Worm (Caenorhabditis elegans) whole organism, late embryonic: Measurements from ENCODE around the gene C29F3.7.

Source experiments
- C38D4.7 ChIP-seq: fragments of 200-800 bp; sonication (Bioruptor generic); optimal IDR thresholded peaks from 2 replicates; lab custom pipeline; 2018; ENCODE audit warnings: mild to moderate bottlenecking, missing genetic modification characterization, moderate library complexity, missing compliant biosample characterization
- K02D7.2 ChIP-seq: sonication (generic microtip); optimal IDR thresholded peaks from 2 replicates; lab custom pipeline; 2017; ENCODE audit warnings: mild to moderate bottlenecking, missing genetic modification characterization, missing compliant biosample characterization
- K09A11.1 ChIP-seq: sonication (generic microtip); optimal IDR thresholded peaks from 2 replicates; lab custom pipeline; 2017; ENCODE audit warnings: antibody characterized with exemption, mild to moderate bottlenecking, missing genetic modification characterization, missing compliant biosample characterization; ENCODE audit not compliant: insufficient read depth
- ahr-1 ChIP-seq: sonication (generic microtip); optimal IDR thresholded peaks from 2 replicates; lab custom pipeline; 2016; ENCODE audit warnings: missing genetic modification characterization, missing compliant biosample characterization
- ama-1 ChIP-seq: fragments of 150-350 bp; optimal IDR thresholded peaks from 2 replicates; lab custom pipeline; 2014
- ceh-14 ChIP-seq: sonication (generic microtip); optimal IDR thresholded peaks from 2 replicates; lab custom pipeline; 2016; ENCODE audit warnings: missing genotype, missing genetic modification characterization, missing compliant biosample characterization
- ceh-19 ChIP-seq: fragments of 200-800 bp; sonication (Bioruptor generic); optimal IDR thresholded peaks from 2 replicates; lab custom pipeline; 2018; ENCODE audit warnings: mild to moderate bottlenecking, missing genetic modification characterization, missing compliant biosample characterization
- ceh-2 ChIP-seq: sonication (generic microtip); optimal IDR thresholded peaks from 2 replicates; lab custom pipeline; 2016; ENCODE audit warnings: missing genotype, missing genetic modification characterization, missing compliant biosample characterization
- ceh-24 ChIP-seq: sonication (generic microtip); optimal IDR thresholded peaks from 2 replicates; lab custom pipeline; 2016; ENCODE audit warnings: mild to moderate bottlenecking, missing genetic modification characterization, missing compliant biosample characterization
- ceh-30 ChIP-seq: fragments of 150-350 bp; optimal IDR thresholded peaks from 2 replicates; lab custom pipeline; 2014; ENCODE audit warnings: missing biosample characterization, missing genetic modification characterization
- ceh-34 ChIP-seq: sonication (generic microtip); optimal IDR thresholded peaks from 2 replicates; lab custom pipeline; 2016; ENCODE audit warnings: mild to moderate bottlenecking, missing genetic modification characterization, missing compliant biosample characterization
- ceh-6 ChIP-seq: fragments of 200-800 bp; sonication (Bioruptor generic); optimal IDR thresholded peaks from 2 replicates; lab custom pipeline; 2018; ENCODE audit warnings: mild to moderate bottlenecking, missing genetic modification characterization, missing compliant biosample characterization
- ceh-9 ChIP-seq: sonication (generic microtip); optimal IDR thresholded peaks from 2 replicates; lab custom pipeline; 2016; ENCODE audit warnings: mild to moderate bottlenecking, missing genetic modification characterization, inconsistent platforms, missing compliant biosample characterization
- dmd-4 ChIP-seq: sonication (generic microtip); optimal IDR thresholded peaks from 2 replicates; lab custom pipeline; 2016; ENCODE audit warnings: borderline replicate concordance, missing genetic modification characterization, missing compliant biosample characterization
- elt-2 ChIP-seq: sonication (generic microtip); optimal IDR thresholded peaks from 2 replicates; lab custom pipeline; 2016; ENCODE audit warnings: missing genetic modification reagents, missing genetic modification characterization, missing compliant biosample characterization
- elt-4 ChIP-seq: sonication (generic microtip); optimal IDR thresholded peaks from 2 replicates; lab custom pipeline; 2016; ENCODE audit warnings: missing genetic modification characterization, missing compliant biosample characterization
- fkh-10 ChIP-seq: fragments of 150-350 bp; optimal IDR thresholded peaks from 2 replicates; lab custom pipeline; 2014; ENCODE audit warnings: missing biosample characterization, missing genetic modification reagents, missing genetic modification characterization
- fkh-6 ChIP-seq: sonication (generic microtip); optimal IDR thresholded peaks from 2 replicates; lab custom pipeline; 2016; ENCODE audit warnings: missing genetic modification characterization, missing compliant biosample characterization
- hlh-6 ChIP-seq: sonication (generic microtip); optimal IDR thresholded peaks from 2 replicates; lab custom pipeline; 2016; ENCODE audit warnings: missing genotype, missing genetic modification characterization, missing compliant biosample characterization
- hlh-8 ChIP-seq: sonication (generic microtip); optimal IDR thresholded peaks from 2 replicates; lab custom pipeline; 2016; ENCODE audit warnings: missing genotype, missing genetic modification characterization, missing compliant biosample characterization
- lim-6 ChIP-seq: sonication (generic microtip); optimal IDR thresholded peaks from 2 replicates; lab custom pipeline; 2016; ENCODE audit warnings: missing genetic modification characterization, missing compliant biosample characterization
- nfya-1 ChIP-seq: sonication (generic microtip); optimal IDR thresholded peaks from 2 replicates; lab custom pipeline; 2017; ENCODE audit warnings: missing genetic modification characterization, mild to moderate bottlenecking, missing compliant biosample characterization, antibody characterized with exemption, moderate library complexity
- nhr-11 ChIP-seq: fragments of 150-350 bp; optimal IDR thresholded peaks from 2 replicates; lab custom pipeline; 2014; ENCODE audit warnings: missing biosample characterization, missing genetic modification characterization
- nhr-232 ChIP-seq: sonication (generic microtip); optimal IDR thresholded peaks from 2 replicates; lab custom pipeline; 2016; ENCODE audit warnings: missing genetic modification characterization, missing compliant biosample characterization
- pag-3 ChIP-seq: sonication (generic microtip); optimal IDR thresholded peaks from 2 replicates; lab custom pipeline; 2016; ENCODE audit warnings: missing compliant biosample characterization, missing genetic modification characterization, borderline replicate concordance
- pax-1 ChIP-seq: fragments of 150-350 bp; optimal IDR thresholded peaks from 2 replicates; lab custom pipeline; 2014; ENCODE audit warnings: missing biosample characterization, missing genetic modification characterization
- pha-4 ChIP-seq: fragments of 150-350 bp; optimal IDR thresholded peaks from 2 replicates; lab custom pipeline; 2018; ENCODE audit warnings: missing biosample characterization, missing genetic modification reagents, missing genetic modification characterization
- pros-1 ChIP-seq: fragments of 150-350 bp; optimal IDR thresholded peaks from 2 replicates; lab custom pipeline; 2014; ENCODE audit warnings: missing biosample characterization, missing genetic modification reagents, missing genetic modification characterization
- ref-2 ChIP-seq: sonication (generic microtip); optimal IDR thresholded peaks from 2 replicates; lab custom pipeline; 2016; ENCODE audit warnings: missing genetic modification characterization, missing compliant biosample characterization
- rnt-1 ChIP-seq: sonication (generic microtip); optimal IDR thresholded peaks from 2 replicates; lab custom pipeline; 2016; ENCODE audit warnings: missing genetic modification characterization, missing compliant biosample characterization
- sdc-2 ChIP-seq: sonication (generic microtip); optimal IDR thresholded peaks from 2 replicates; lab custom pipeline; 2016; ENCODE audit warnings: missing genotype, missing genetic modification characterization, missing compliant biosample characterization
- tbx-2 ChIP-seq: sonication (generic microtip); optimal IDR thresholded peaks from 2 replicates; lab custom pipeline; 2016; ENCODE audit warnings: missing genetic modification characterization, missing compliant biosample characterization
- unc-3 ChIP-seq, 2 experiments: fragments of 200-800 bp in 1 of 2; sonication (Bioruptor generic) in 1 of 2; sonication (generic microtip) in 1 of 2; conservative IDR thresholded peaks in 1 of 2; optimal IDR thresholded peaks in 1 of 2; 2 replicates each; pipeline versions ENCODE4 v1.3.6 to Lab custom; 2016 to 2022; ENCODE audit warnings: missing compliant biosample characterization in 2 of 2, missing genetic modification characterization in 2 of 2, missing genetic modification reagents in 1 of 2
- unc-42 ChIP-seq: sonication (generic microtip); optimal IDR thresholded peaks from 2 replicates; lab custom pipeline; 2016; ENCODE audit warnings: missing genotype, missing genetic modification characterization, missing compliant biosample characterization
- unc-86 ChIP-seq: sonication (generic microtip); optimal IDR thresholded peaks from 2 replicates; lab custom pipeline; 2016; ENCODE audit warnings: missing genetic modification characterization, missing compliant biosample characterization

The C29F3.7 gene

ce11 chrV:15384733-15385132, 30.0 kb downstream of the C29F3.7 start, which contains the start of gene str-102:
TSS of gene str-102 (plus strand) at chrV:15385033.
- TF ChIP-seq fkh-6 (tag; lab: Kevin White, UChicago) = no peak
- no peak for TF ChIP-seq hlh-6 (tag; lab: Kevin White, UChicago)
- no peak for TF ChIP-seq elt-2 (tag; lab: Kevin White, UChicago)
- no peak for TF ChIP-seq tbx-2 (tag; lab: Kevin White, UChicago)
- TF ChIP-seq ceh-9 = no peak
- no peak for TF ChIP-seq fkh-10
- TF ChIP-seq ceh-6 (GFP tag; lab: Kevin White, UChicago) = no peak
- no peak for TF ChIP-seq ahr-1 (tag; lab: Kevin White, UChicago)
- TF ChIP-seq C38D4.7 (GFP tag; lab: Kevin White, UChicago) = no peak
- TF ChIP-seq sdc-2 = no peak
- no peak for TF ChIP-seq nhr-11 (tag; lab: Kevin White, UChicago)
- TF ChIP-seq unc-42 (tag; lab: Kevin White, UChicago) = no peak
- TF ChIP-seq nhr-232 (tag; lab: Kevin White, UChicago) = no peak
- TF ChIP-seq pag-3 (tag; lab: Kevin White, UChicago) = no peak
- TF ChIP-seq K02D7.2 = no peak
- no peak for TF ChIP-seq unc-3 (GFP tag; conservative IDR thresholded peaks at IDR 0.05; lab: Robert Waterston, UW)
- no peak for TF ChIP-seq unc-3 (tag; optimal IDR thresholded peaks at IDR 0.05; lab: Kevin White, UChicago)
- no peak for TF ChIP-seq nfya-1
- no peak for TF ChIP-seq K09A11.1
- no peak for TF ChIP-seq lim-6
- TF ChIP-seq ceh-30 (tag; lab: Kevin White, UChicago) = no peak

- peak; percentile 7 for TF ChIP-seq elt-2 (tag; lab: Kevin White, UChicago)
- no peak for TF ChIP-seq elt-4 (tag; lab: Kevin White, UChicago)
- TF ChIP-seq, all 69 proteins: peak for 1
Observed at ce11 chrV:15388820-15389384, 34.2 kb downstream of the C29F3.7 start, which contains the start of gene srh-170. TSS of gene srh-170 (minus strand) at chrV:15388870.

ce11 chrV:15392064-15392463, 37.4 kb downstream of the C29F3.7 start:
- TF ChIP-seq ceh-2 (no peak), nhr-232 (tag; lab: Kevin White, UChicago) (no peak), pax-1 (no peak), ref-2 (tag; lab: Kevin White, UChicago) (no peak), unc-42 (tag; lab: Kevin White, UChicago) (peak; percentile 17), elt-2 (tag; lab: Kevin White, UChicago) (no peak), K02D7.2 (no peak)

- TF ChIP-seq ceh-24 (tag; lab: Kevin White, UChicago) = no peak
- no peak for TF ChIP-seq ref-2 (tag; lab: Kevin White, UChicago)
- TF ChIP-seq hlh-8 = no peak
- TF ChIP-seq lim-6 = no peak
- no peak for TF ChIP-seq pros-1 (tag; lab: Kevin White, UChicago)
- TF ChIP-seq ceh-34 (tag; lab: Kevin White, UChicago) = no peak
- no peak for TF ChIP-seq rnt-1
- no peak for TF ChIP-seq elt-2 (tag; lab: Kevin White, UChicago)
- TF ChIP-seq ama-1 (lab: Kevin White, UChicago) = no peak
- no peak for TF ChIP-seq ceh-19 (GFP tag; lab: Kevin White, UChicago)
- no peak for TF ChIP-seq hlh-6 (tag; lab: Kevin White, UChicago)
- TF ChIP-seq, all 69 proteins: peak for 0
Observed at ce11 chrV:15394906-15395305, 40.2 kb downstream of the C29F3.7 start, which contains the start of gene T06E6.1. TSS of gene T06E6.1 (minus strand) at chrV:15394961.

ce11 chrV:15395347-15395746, 40.6 kb downstream of the C29F3.7 start, which contains the start of gene cyb-3:
TSS of gene cyb-3 (plus strand) at chrV:15395696.
- TF ChIP-seq dmd-4 = no peak
- no peak for TF ChIP-seq pag-3 (tag; lab: Kevin White, UChicago)
- TF ChIP-seq unc-86 (tag; lab: Kevin White, UChicago) = no peak
- TF ChIP-seq pha-4 = no peak
- no peak for TF ChIP-seq ceh-14 (tag; lab: Kevin White, UChicago)
- TF ChIP-seq hlh-8 = no peak
- TF ChIP-seq ref-2 (tag; lab: Kevin White, UChicago) = no peak
